Worm (Caenorhabditis elegans): ENCODE data around the gene clec-124.
A peak's percentile ranks its signal among the peaks of the same experiment; 100 is the strongest.

The clec-124 gene

ce11 chrII:3220723-3221122 is 28.8 kb upstream of the clec-124 start, which contains the start of gene ZC239.22:
Gene ZC239.22, minus strand, starts transcription at chrII:3220823.
- TF ChIP-seq aha-1 (tag), result peak; percentile 21
- no peak for TF ChIP-seq lin-1 (GFP tag; IDR thresholded peaks at IDR 0.05)
- TF ChIP-seq dmd-9 (GFP tag; IDR thresholded peaks at IDR 0.05), result no peak
- no peak for TF ChIP-seq ceh-44 (GFP tag; IDR thresholded peaks at IDR 0.05)
- TF ChIP-seq F49E8.2 (tag; optimal IDR thresholded peaks at IDR 0.05; ENCODE audit: borderline replicate concordance), result no peak
- no peak for TF ChIP-seq nhr-111 (GFP tag; optimal IDR thresholded peaks at IDR 0.05)
- TF ChIP-seq ZK546.5 (tag; optimal IDR thresholded peaks at IDR 0.05), result no peak

ce11 chrII:3221730-3222129 is 27.8 kb upstream of the clec-124 start, which contains the start of gene ZC239.14:
Gene ZC239.14, minus strand, starts transcription at chrII:3222034.
- TF ChIP-seq dmd-9 (GFP tag; IDR thresholded peaks at IDR 0.05) (no peak), Y105C5A.15 (GFP tag; IDR thresholded peaks at IDR 0.05) (no peak), aha-1 (tag) (peak; percentile 91), pqm-1 (tag; optimal IDR thresholded peaks at IDR 0.05) (no peak)

- TF ChIP-seq pqm-1 (tag; optimal IDR thresholded peaks at IDR 0.05), result peak; percentile 26
- no peak for TF ChIP-seq T20F7.1 (GFP tag; optimal IDR thresholded peaks at IDR 0.05)
Observed at ce11 chrII:3222686-3223085, 26.8 kb upstream of the clec-124 start, which contains the start of gene ZC239.13. Gene ZC239.13, minus strand, starts transcription at chrII:3222839.

ce11 chrII:3224631-3225030 is 24.9 kb upstream of the clec-124 start, which contains the start of gene ZC239.15:
Gene ZC239.15, minus strand, starts transcription at chrII:3224731.
- TF ChIP-seq aha-1 (tag) (peak; percentile 16), daf-16 (GFP tag; optimal IDR thresholded peaks at IDR 0.05) (no peak), daf-16 (tag; optimal IDR thresholded peaks at IDR 0.05) (peak; percentile 2), arid-1 (GFP tag; conservative IDR thresholded peaks at IDR 0.05) (no peak)

ce11 chrII:3225200-3225599 is 24.3 kb upstream of the clec-124 start, which contains the start of gene ZC239.16:
Gene ZC239.16, minus strand, starts transcription at chrII:3225319.
- TF ChIP-seq lsy-2 (tag; optimal IDR thresholded peaks at IDR 0.05) (no peak), ceh-62 (tag; optimal IDR thresholded peaks at IDR 0.05) (no peak), unc-62 (GFP tag; optimal IDR thresholded peaks at IDR 0.05 in 1 of 2) (no peak), unc-62 (tag; optimal IDR thresholded peaks at IDR 0.05) (no peak), F37D6.2 (tag; optimal IDR thresholded peaks at IDR 0.05) (no peak), nhr-28 (tag; optimal IDR thresholded peaks at IDR 0.05) (peak; percentile 50), snpc-4 (tag; optimal IDR thresholded peaks at IDR 0.05) (no peak), ztf-11 (tag; optimal IDR thresholded peaks at IDR 0.05) (no peak), dmd-8 (GFP tag; IDR thresholded peaks at IDR 0.05) (no peak), nhr-77 (tag; optimal IDR thresholded peaks at IDR 0.05) (no peak), fos-1 (tag; optimal IDR thresholded peaks at IDR 0.05) (no peak), R02D3.7 (tag; optimal IDR thresholded peaks at IDR 0.05) (no peak), zfp-2 (tag; optimal IDR thresholded peaks at IDR 0.05) (no peak), dmd-6 (GFP tag; IDR thresholded peaks at IDR 0.05) (0 out of 2 replicates have a peak, but pooled peaks have one; percentile 8), lin-39 (tag; optimal IDR thresholded peaks at IDR 0.05) (no peak), T20F7.1 (GFP tag; optimal IDR thresholded peaks at IDR 0.05) (no peak), zip-11 (GFP tag; IDR thresholded peaks at IDR 0.05) (no peak), ceh-20 (GFP tag; IDR thresholded peaks at IDR 0.05) (no peak), nhr-111 (GFP tag; optimal IDR thresholded peaks at IDR 0.05) (no peak), pqm-1 (tag; optimal IDR thresholded peaks at IDR 0.05) (peak; percentile 38), lim-7 (GFP tag; IDR thresholded peaks at IDR 0.05) (no peak), hlh-11 (tag; optimal IDR thresholded peaks at IDR 0.05) (no peak), php-3 (GFP tag; IDR thresholded peaks at IDR 0.05) (peak; percentile 27; the same call in 1 of the 2 replicates), hmg-1.1 (GFP tag; IDR thresholded peaks at IDR 0.05) (no peak), lin-1 (GFP tag; IDR thresholded peaks at IDR 0.05) (no peak), unc-130 (GFP tag; optimal IDR thresholded peaks at IDR 0.05) (no peak), ctbp-1 (GFP tag; IDR thresholded peaks at IDR 0.05) (no peak), egl-43 (GFP tag; IDR thresholded peaks at IDR 0.05) (no peak), snpc-1.2 (GFP tag; IDR thresholded peaks at IDR 0.05) (no peak), nhr-25 (tag; optimal IDR thresholded peaks at IDR 0.05; ENCODE audit: borderline replicate concordance, insufficient read depth) (no peak), ceh-82 (tag; optimal IDR thresholded peaks at IDR 0.05) (no peak), unc-39 (tag; optimal IDR thresholded peaks at IDR 0.05) (no peak), madf-9 (GFP tag; conservative IDR thresholded peaks at IDR 0.05) (no peak), vab-7 (GFP tag; IDR thresholded peaks at IDR 0.05) (no peak), ztf-7 (tag; optimal IDR thresholded peaks at IDR 0.05) (no peak)

Measured in whole organism, L4 larva.